Fruit fly (Drosophila melanogaster): ENCODE results near the gene CG12155.

Gene CG12155

DNA sequence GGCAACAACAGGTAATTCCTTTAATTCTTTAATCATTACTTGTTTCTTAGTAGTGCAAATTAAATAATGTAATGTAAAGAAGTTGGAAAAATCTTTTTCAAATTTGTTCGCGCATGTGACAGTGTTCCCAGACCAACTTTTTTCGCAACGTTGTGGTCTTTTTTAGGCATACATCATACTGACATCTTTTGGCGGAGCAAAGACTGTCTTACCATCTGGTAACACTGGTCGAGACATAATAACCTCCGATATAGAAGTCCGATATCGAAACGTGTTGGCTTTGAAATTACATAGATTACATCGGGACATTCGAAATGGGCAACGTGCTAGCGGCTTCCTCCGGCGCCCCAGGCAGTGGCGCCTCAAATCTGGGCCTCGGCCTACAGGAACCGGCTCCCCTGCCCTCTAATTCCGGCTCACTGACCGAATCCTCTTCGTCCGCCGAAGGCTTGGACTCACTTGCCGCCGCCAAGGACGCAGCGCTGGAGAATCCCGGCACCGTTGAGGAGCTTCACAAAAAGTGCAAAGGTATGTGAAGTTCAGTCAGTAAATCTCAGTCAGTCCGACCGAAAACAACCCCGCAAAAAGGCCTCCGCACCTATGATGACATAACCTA lies 8.7 kb downstream of the CG12155 start (continued):
- TF ChIP-seq CG8290 (GFP tag; optimal IDR thresholded peaks at IDR 0.05) (no peak), CG8290 (tag; optimal IDR thresholded peaks at IDR 0.05) (peak in 1 of 2 experiments; percentile 58), tll (GFP tag; optimal IDR thresholded peaks at IDR 0.05) (no peak), Oaz (GFP tag; IDR thresholded peaks at IDR 0.05) (no peak), odd (GFP tag; optimal IDR thresholded peaks at IDR 0.05) (no peak), CG11093 (GFP tag; IDR thresholded peaks at IDR 0.05) (no peak), pzg (GFP tag; optimal IDR thresholded peaks at IDR 0.05) (peak; percentile 91), E2f2 (GFP tag; IDR thresholded peaks at IDR 0.05) (peak; percentile 95), CG10543 (GFP tag; optimal IDR thresholded peaks at IDR 0.05) (no peak), CG33213 (GFP tag; optimal IDR thresholded peaks at IDR 0.05) (peak; percentile 26), Dip2 (GFP tag; IDR thresholded peaks at IDR 0.05) (no peak), h (optimal IDR thresholded peaks at IDR 0.05) (no peak), H2.0 (GFP tag; IDR thresholded peaks at IDR 0.05) (no peak), abd-A (tag; optimal IDR thresholded peaks at IDR 0.05) (no peak), inv (GFP tag; IDR thresholded peaks at IDR 0.05; ENCODE audit: partially characterized antibody) (no peak), exex (tag; optimal IDR thresholded peaks at IDR 0.05) (no peak)

DNA sequence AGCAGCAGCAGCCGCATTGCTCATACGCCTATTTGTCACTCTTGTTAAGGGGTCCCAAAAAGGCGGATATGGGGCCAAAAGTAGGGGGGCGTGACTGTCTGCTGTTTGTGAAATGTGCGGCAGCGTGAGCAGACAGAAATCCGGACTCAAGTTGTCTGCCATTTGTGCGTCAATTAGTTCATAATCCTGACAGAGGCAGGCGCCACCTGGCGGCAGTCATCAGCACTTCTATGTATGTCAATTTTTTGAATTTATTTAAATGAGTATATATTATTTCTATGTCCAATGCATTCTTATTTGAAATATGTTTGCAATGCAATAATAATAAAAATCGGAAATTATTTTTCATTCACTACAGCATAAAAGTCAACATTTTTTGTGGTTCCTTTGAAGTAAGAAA lies 15.5 kb downstream of the CG12155 start:
- no peak for TF ChIP-seq prd (optimal IDR thresholded peaks at IDR 0.05)
- TF ChIP-seq prd (GFP tag; IDR thresholded peaks at IDR 0.05): no peak
- peak; percentile 66 for TF ChIP-seq CTCF (GFP tag; optimal IDR thresholded peaks at IDR 0.05)

DNA sequence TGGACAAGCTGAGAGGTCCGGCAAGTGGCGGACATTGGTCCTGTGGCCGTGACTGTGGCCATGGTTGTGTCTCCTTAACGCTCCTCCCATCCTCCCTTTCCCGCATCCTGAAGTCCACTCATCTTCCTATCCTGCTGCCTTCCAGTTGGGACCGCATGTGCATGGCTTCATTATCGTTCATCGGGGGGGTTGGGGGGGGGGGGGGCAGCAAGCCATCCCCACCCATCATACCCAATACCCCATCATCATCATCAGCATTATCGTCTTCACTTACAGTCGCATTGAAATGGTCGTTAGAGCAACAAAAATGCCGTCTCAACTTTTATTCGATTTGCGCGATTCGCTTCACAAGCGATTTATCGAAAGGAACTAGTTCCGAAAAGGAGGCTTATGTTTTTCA lies 17.8 kb downstream of the CG12155 start:
- TF ChIP-seq jing (GFP tag; optimal IDR thresholded peaks at IDR 0.05) (no peak), CG6854 (GFP tag; optimal IDR thresholded peaks at IDR 0.05) (no peak), Six4 (GFP tag; optimal IDR thresholded peaks at IDR 0.05) (no peak), row (GFP tag; IDR thresholded peaks at IDR 0.05) (0 out of 3 replicates have a peak, but pooled peaks have one; percentile 1), CG15514 (GFP tag; optimal IDR thresholded peaks at IDR 0.05) (peak; percentile 74), Sin3A (optimal IDR thresholded peaks at IDR 0.05) (no peak), CrebB (tag; optimal IDR thresholded peaks at IDR 0.05) (no peak), Hr39 (optimal IDR thresholded peaks at IDR 0.05) (peak; percentile 84), cato (GFP tag; optimal IDR thresholded peaks at IDR 0.05; ENCODE audit: borderline replicate concordance) (no peak)

DNA sequence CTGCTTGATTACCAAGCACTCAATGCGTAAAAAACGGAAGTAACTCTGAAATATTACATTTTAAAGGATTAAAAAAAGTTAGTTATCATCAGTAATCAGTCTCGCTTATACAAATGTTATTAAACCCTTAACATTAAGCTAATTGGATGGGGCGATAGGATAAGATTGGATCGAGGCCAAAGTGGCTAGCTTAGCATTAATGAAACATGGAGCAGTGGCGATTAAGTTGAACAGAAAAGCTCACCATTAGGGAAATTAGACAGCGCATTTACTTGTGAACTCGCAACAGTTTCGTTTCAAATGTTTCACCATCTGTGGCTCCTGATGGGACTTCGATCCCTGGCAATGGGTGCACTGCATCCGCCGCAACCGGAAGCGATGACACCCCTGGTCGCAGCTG lies 36.1 kb downstream of the CG12155 start, which contains the start of gene Ir7a:
TSS of gene Ir7a (plus strand) at position 301 of the 400 bp plus-strand sequence.
- TF ChIP-seq CG8765 (GFP tag; IDR thresholded peaks at IDR 0.05) (no peak), ac (GFP tag; optimal IDR thresholded peaks at IDR 0.05) (no peak), CG9437 (GFP tag; optimal IDR thresholded peaks at IDR 0.05) (no peak), CG7987 (GFP tag; optimal IDR thresholded peaks at IDR 0.05) (no peak), z (GFP tag; IDR thresholded peaks at IDR 0.05) (no peak), BtbVII (GFP tag; optimal IDR thresholded peaks at IDR 0.05) (no peak), Ets97D (GFP tag; optimal IDR thresholded peaks at IDR 0.05) (no peak), CG12104 (GFP tag; optimal IDR thresholded peaks at IDR 0.05) (no peak), insv (GFP tag; optimal IDR thresholded peaks at IDR 0.05) (no peak)

Data from whole organism, embryonic.